Worm (Caenorhabditis elegans): ENCODE results near the gene C27H5.12.

The C27H5.12 gene

ce11 chrII:7161512-7161911, at the start of gene C27H5.12:
Gene C27H5.12, minus strand, starts transcription at chrII:7161612.
- TF ChIP-seq hlh-15 (tag; optimal IDR thresholded peaks at IDR 0.05): no peak
- TF ChIP-seq ceh-14 (tag; optimal IDR thresholded peaks at IDR 0.05): no peak
- TF ChIP-seq che-1 (tag; optimal IDR thresholded peaks at IDR 0.05): no peak
- TF ChIP-seq ceh-18 (tag; optimal IDR thresholded peaks at IDR 0.05): no peak
- TF ChIP-seq ceh-30 (tag; optimal IDR thresholded peaks at IDR 0.05): no peak
- no peak for TF ChIP-seq C38D4.7 (GFP tag; optimal IDR thresholded peaks at IDR 0.05)
- no peak for TF ChIP-seq unc-86 (tag; optimal IDR thresholded peaks at IDR 0.05)
- no peak for TF ChIP-seq ztf-16 (tag; optimal IDR thresholded peaks at IDR 0.05)
- TF ChIP-seq ttx-3 (tag; optimal IDR thresholded peaks at IDR 0.05): no peak

DNA sequence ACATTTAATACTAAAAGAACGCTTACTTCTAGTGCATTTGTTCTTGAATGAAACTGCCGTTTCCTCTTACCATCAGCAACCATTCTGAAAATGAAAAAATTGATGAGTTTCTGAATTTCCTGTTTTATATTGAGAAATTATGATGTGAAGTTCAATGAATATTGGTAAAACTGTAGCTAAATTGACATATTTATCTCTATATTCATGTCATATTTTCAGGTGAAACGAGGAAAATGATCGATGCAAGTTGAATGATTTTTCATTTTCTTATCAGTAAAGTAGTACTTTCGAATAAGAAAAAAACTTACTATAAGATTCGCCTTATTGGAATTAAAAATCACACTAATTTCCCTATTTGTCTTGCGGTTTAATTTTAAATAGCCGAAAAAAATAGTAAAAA, 48.8 kb upstream of the C27H5.12 start, which contains the start of gene E04F6.15:
Gene E04F6.15 (minus strand): TSS at position 101 of the 400 bp plus-strand sequence.
- TF ChIP-seq dmd-4 (tag; optimal IDR thresholded peaks at IDR 0.05; ENCODE audit: borderline replicate concordance) (no peak), pha-2 (tag; optimal IDR thresholded peaks at IDR 0.05) (no peak), elt-4 (tag; optimal IDR thresholded peaks at IDR 0.05) (no peak), ceh-34 (tag; optimal IDR thresholded peaks at IDR 0.05) (no peak), fkh-6 (tag; optimal IDR thresholded peaks at IDR 0.05) (no peak), npax-4 (tag; optimal IDR thresholded peaks at IDR 0.05) (no peak), hlh-8 (tag; optimal IDR thresholded peaks at IDR 0.05) (no peak), hlh-15 (tag; optimal IDR thresholded peaks at IDR 0.05) (no peak), tbx-2 (tag; optimal IDR thresholded peaks at IDR 0.05) (no peak), lim-6 (tag; optimal IDR thresholded peaks at IDR 0.05) (no peak), T23F11.4 (GFP tag; optimal IDR thresholded peaks at IDR 0.05) (no peak), pqm-1 (tag; optimal IDR thresholded peaks at IDR 0.05) (no peak), gmeb-2 (tag; optimal IDR thresholded peaks at IDR 0.05) (no peak), nhr-11 (tag; optimal IDR thresholded peaks at IDR 0.05) (no peak), C08G9.2 (tag; optimal IDR thresholded peaks at IDR 0.05) (no peak)

- no peak for TF ChIP-seq hlh-13 (GFP tag; optimal IDR thresholded peaks at IDR 0.05)
- TF ChIP-seq fkh-10 (GFP tag; optimal IDR thresholded peaks at IDR 0.05): no peak
- TF ChIP-seq ceh-18 (tag; optimal IDR thresholded peaks at IDR 0.05): no peak
- TF ChIP-seq unc-86 (tag; optimal IDR thresholded peaks at IDR 0.05): no peak
- no peak for TF ChIP-seq ahr-1 (tag; optimal IDR thresholded peaks at IDR 0.05)
Measured at ce11 chrII:7208184-7208583, 46.8 kb upstream of the C27H5.12 start, which contains the start of gene dhs-7. Gene dhs-7, minus strand, starts transcription at chrII:7208460.

DNA sequence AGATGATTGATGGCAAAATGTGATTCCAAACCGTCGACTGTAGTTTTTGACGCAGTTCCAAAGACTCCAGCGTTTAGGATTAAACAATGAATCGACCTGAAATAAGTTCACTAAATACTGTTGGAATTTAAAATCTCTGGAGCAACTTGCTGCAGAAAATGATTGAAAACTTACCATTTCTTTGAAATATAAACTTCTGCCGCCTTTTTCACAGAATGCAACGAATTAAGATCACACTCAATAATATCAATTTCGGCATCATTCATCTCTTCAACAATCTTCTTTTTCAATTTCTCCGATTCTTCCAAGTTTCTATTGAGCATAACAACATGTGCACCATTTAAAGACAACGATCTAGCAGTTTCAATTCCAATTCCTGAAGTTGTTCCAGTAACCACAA, 46.2 kb upstream of the C27H5.12 start:
- TF ChIP-seq F13H6.1 (tag; optimal IDR thresholded peaks at IDR 0.05) (no peak), ceh-45 (GFP tag; IDR thresholded peaks at IDR 0.05) (no peak), fkh-6 (tag; optimal IDR thresholded peaks at IDR 0.05) (no peak), C38D4.7 (GFP tag; optimal IDR thresholded peaks at IDR 0.05) (no peak), che-1 (tag; optimal IDR thresholded peaks at IDR 0.05) (no peak)

ce11 chrII:7205388-7205787, 44.0 kb upstream of the C27H5.12 start, which contains the start of gene srd-59:
Gene srd-59, plus strand, starts transcription at chrII:7205688.
- TF ChIP-seq ztf-16 (tag; optimal IDR thresholded peaks at IDR 0.05) (no peak), eyg-1 (tag; optimal IDR thresholded peaks at IDR 0.05) (no peak), syd-9 (tag; optimal IDR thresholded peaks at IDR 0.05) (no peak), ceh-22 (tag; optimal IDR thresholded peaks at IDR 0.05) (no peak)

DNA sequence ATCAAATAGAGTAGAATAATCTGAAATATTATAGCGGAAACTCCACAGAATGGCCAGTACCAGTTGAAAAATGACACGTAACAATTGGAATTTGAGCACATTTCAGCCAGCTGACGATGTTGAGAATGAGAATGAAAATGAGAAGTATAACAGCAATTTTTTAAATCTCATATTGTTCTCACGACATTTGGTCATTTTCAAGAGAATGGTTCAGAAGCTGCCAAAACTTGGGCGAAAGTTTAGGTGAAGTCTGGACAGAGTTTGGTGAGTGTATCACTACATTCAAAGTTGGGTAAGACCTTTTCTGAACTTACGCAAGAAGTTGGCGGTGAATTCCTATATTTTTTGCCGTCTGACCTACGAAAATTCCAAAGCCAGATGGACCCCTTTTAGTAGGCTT, 43.5 kb upstream of the C27H5.12 start, which contains the start of gene srd-58:
Gene srd-58 (minus strand): TSS at position 101 of the 400 bp plus-strand sequence.
- TF ChIP-seq ceh-22 (tag; optimal IDR thresholded peaks at IDR 0.05) (no peak), npax-4 (tag; optimal IDR thresholded peaks at IDR 0.05) (no peak), pax-1 (tag; optimal IDR thresholded peaks at IDR 0.05) (no peak), Y22D7AL.16 (tag; optimal IDR thresholded peaks at IDR 0.05) (no peak), nfya-1 (tag; optimal IDR thresholded peaks at IDR 0.05) (no peak), nhr-11 (tag; optimal IDR thresholded peaks at IDR 0.05) (no peak), hlh-13 (GFP tag; optimal IDR thresholded peaks at IDR 0.05) (no peak), unc-86 (tag; optimal IDR thresholded peaks at IDR 0.05) (no peak), eyg-1 (tag; optimal IDR thresholded peaks at IDR 0.05) (no peak), F13H6.1 (tag; optimal IDR thresholded peaks at IDR 0.05) (no peak), ahr-1 (tag; optimal IDR thresholded peaks at IDR 0.05) (no peak), pqm-1 (tag; optimal IDR thresholded peaks at IDR 0.05) (no peak)
